Fruit fly (Drosophila melanogaster) whole organism, wandering third instar larva: ENCODE measurements around the gene CG32985.

Experiments used
- Myc ChIP-seq: fragments of >200 bp; optimal IDR thresholded peaks from 2 replicates; lab custom pipeline; 2017
- Sp1 ChIP-seq: fragments of 200-800 bp; sonication (Bioruptor generic); optimal IDR thresholded peaks from 3 replicates; lab custom pipeline; 2019; ENCODE audit warnings: missing biosample characterization, mild to moderate bottlenecking, missing genetic modification characterization, moderate library complexity
- br ChIP-seq: fragments of 200-800 bp; sonication (Bioruptor generic); optimal IDR thresholded peaks from 2 replicates; lab custom pipeline; 2016; ENCODE audit warnings: missing biosample characterization, missing genetic modification characterization
- dmrt93B ChIP-seq: fragments of 200-800 bp; sonication (Bioruptor generic); optimal IDR thresholded peaks from 2 replicates; lab custom pipeline; 2018; ENCODE audit warnings: missing biosample characterization, mild to moderate bottlenecking, missing genetic modification characterization
- h ChIP-seq: fragments of 200-800 bp; sonication (Bioruptor generic); optimal IDR thresholded peaks from 3 replicates; lab custom pipeline; 2016; ENCODE audit warnings: missing biosample characterization, mild to moderate bottlenecking, missing genetic modification characterization
- lola ChIP-seq: fragments of >200 bp; optimal IDR thresholded peaks from 2 replicates; lab custom pipeline; 2017; ENCODE audit warnings: missing biosample characterization, missing genetic modification characterization
- psq ChIP-seq: fragments of 200-800 bp; sonication (Bioruptor generic); optimal IDR thresholded peaks from 3 replicates; lab custom pipeline; 2017; ENCODE audit warnings: missing biosample characterization, mild to moderate bottlenecking, missing genetic modification characterization, moderate library complexity
- rgr ChIP-seq: fragments of 200-800 bp; sonication (Bioruptor generic); optimal IDR thresholded peaks from 3 replicates; lab custom pipeline; 2016; ENCODE audit warnings: missing biosample characterization, mild to moderate bottlenecking, missing genetic modification characterization
- usp ChIP-seq: fragments of >200 bp; optimal IDR thresholded peaks from 2 replicates; lab custom pipeline; 2017; ENCODE audit warnings: missing biosample characterization, missing genetic modification characterization

dm6 chr2L:8937837-8938413 is 24.4 kb upstream of the CG32985 start:
- TF ChIP-seq dmrt93B (GFP tag; lab: Kevin White, UChicago): no peak
- no peak for TF ChIP-seq usp (GFP tag; lab: Kevin White, UChicago)
- no peak for TF ChIP-seq br (GFP tag; lab: Kevin White, UChicago)
- TF ChIP-seq h (GFP tag; lab: Kevin White, UChicago): no peak
- TF ChIP-seq lola (GFP tag; lab: Kevin White, UChicago): no peak
- TF ChIP-seq Sp1 (GFP tag; lab: Kevin White, UChicago): no peak
- TF ChIP-seq psq: no peak
- TF ChIP-seq rgr: no peak
- TF ChIP-seq Myc (lab: Kevin White, UChicago): no peak
